Fruit fly (Drosophila melanogaster): ENCODE measurements around the gene btsz.

dm6 chr3R:14766439-14767025 lies 108.8 kb downstream of the btsz start:
- no peak for TF ChIP-seq CG9215 (GFP tag; IDR thresholded peaks at IDR 0.05)
- no peak for TF ChIP-seq Aef1 (GFP tag; IDR thresholded peaks at IDR 0.05)
- no peak for TF ChIP-seq dpn (GFP tag; optimal IDR thresholded peaks at IDR 0.05)
- TF ChIP-seq Dref (GFP tag; IDR thresholded peaks at IDR 0.05), result no peak
- TF ChIP-seq H15 (GFP tag; IDR thresholded peaks at IDR 0.05), result no peak
- no peak for TF ChIP-seq CG1529 (GFP tag; optimal IDR thresholded peaks at IDR 0.05)
- TF ChIP-seq psq (GFP tag; optimal IDR thresholded peaks at IDR 0.05), result no peak
- no peak for TF ChIP-seq CG15479 (GFP tag; optimal IDR thresholded peaks at IDR 0.05)
- no peak for TF ChIP-seq Nf-YB (GFP tag; optimal IDR thresholded peaks at IDR 0.05)
- TF ChIP-seq Drgx (GFP tag; IDR thresholded peaks at IDR 0.05), result no peak
- no peak for TF ChIP-seq p53 (GFP tag; optimal IDR thresholded peaks at IDR 0.05)
- TF ChIP-seq wdn (GFP tag; IDR thresholded peaks at IDR 0.05), result no peak
- no peak for TF ChIP-seq CG17385 (GFP tag; optimal IDR thresholded peaks at IDR 0.05)
- TF ChIP-seq D19A (tag; optimal IDR thresholded peaks at IDR 0.05), result no peak
